Fruit fly (Drosophila melanogaster) Kc167 (cell line): ENCODE measurements around the gene wac.

Experiments
- Myc ChIP-seq: fragments of >200 bp; optimal IDR thresholded peaks from 2 replicates; lab custom pipeline; 2017; ENCODE audit warnings: missing external identifiers
- Sin3A ChIP-seq: fragments of >200 bp; optimal IDR thresholded peaks from 2 replicates; lab custom pipeline; 2018; ENCODE audit warnings: missing external identifiers
- h ChIP-seq: fragments of >200 bp; optimal IDR thresholded peaks from 3 replicates; lab custom pipeline; 2018; ENCODE audit warnings: missing external identifiers
- insv ChIP-seq: fragments of >200 bp; optimal IDR thresholded peaks from 3 replicates; lab custom pipeline; 2018; ENCODE audit warnings: missing external identifiers
- psq ChIP-seq: fragments of >200 bp; optimal IDR thresholded peaks from 2 replicates; lab custom pipeline; 2017; ENCODE audit warnings: missing external identifiers

DNA sequence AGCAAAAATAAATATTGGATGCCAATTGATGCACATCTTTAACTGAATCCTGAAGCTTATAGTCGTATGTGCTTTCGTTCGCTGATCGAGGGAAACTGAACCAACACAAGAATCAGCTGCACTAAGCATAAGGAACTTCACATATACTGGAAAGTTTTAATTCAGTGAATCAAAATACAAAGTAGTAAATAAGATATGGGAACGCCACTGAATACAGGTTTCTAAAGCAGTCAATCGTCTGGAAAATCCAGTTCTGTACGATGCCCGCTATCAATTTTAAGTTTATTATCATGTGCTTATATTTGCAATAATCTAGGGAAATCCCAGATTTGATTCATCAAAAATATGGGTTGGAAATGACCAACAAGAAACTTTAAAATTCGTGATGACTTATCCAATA lies 25.7 kb upstream of the wac start, which contains the start of gene CG34454:
- TF ChIP-seq Myc (lab: Kevin White, UChicago) = no peak
- TF ChIP-seq insv = no peak
- no peak for TF ChIP-seq psq
- no peak for TF ChIP-seq h (lab: Kevin White, UChicago)
- TF ChIP-seq Sin3A (lab: Kevin White, UChicago) = no peak
